Worm (Caenorhabditis elegans) whole organism, late embryonic: Measurements from ENCODE around the gene K09E2.2.

Experiments used
- C38D4.7 ChIP-seq: fragments of 200-800 bp; sonication (Bioruptor generic); optimal IDR thresholded peaks from 2 replicates; lab custom pipeline; 2018; ENCODE audit warnings: mild to moderate bottlenecking, missing genetic modification characterization, moderate library complexity, missing compliant biosample characterization
- K09A11.1 ChIP-seq: sonication (generic microtip); optimal IDR thresholded peaks from 2 replicates; lab custom pipeline; 2017; ENCODE audit warnings: antibody characterized with exemption, mild to moderate bottlenecking, missing genetic modification characterization, missing compliant biosample characterization; ENCODE audit not compliant: insufficient read depth
- Y22D7AL.16 ChIP-seq: sonication (generic microtip); optimal IDR thresholded peaks from 2 replicates; lab custom pipeline; 2016; ENCODE audit warnings: missing genetic modification characterization, missing compliant biosample characterization
- ahr-1 ChIP-seq: sonication (generic microtip); optimal IDR thresholded peaks from 2 replicates; lab custom pipeline; 2016; ENCODE audit warnings: missing genetic modification characterization, missing compliant biosample characterization
- ama-1 ChIP-seq: fragments of 150-350 bp; optimal IDR thresholded peaks from 2 replicates; lab custom pipeline; 2014
- ceh-14 ChIP-seq: sonication (generic microtip); optimal IDR thresholded peaks from 2 replicates; lab custom pipeline; 2016; ENCODE audit warnings: missing genotype, missing genetic modification characterization, missing compliant biosample characterization
- ceh-18 ChIP-seq: sonication (generic microtip); optimal IDR thresholded peaks from 2 replicates; lab custom pipeline; 2016; ENCODE audit warnings: missing genetic modification characterization, missing compliant biosample characterization
- ceh-2 ChIP-seq: sonication (generic microtip); optimal IDR thresholded peaks from 2 replicates; lab custom pipeline; 2016; ENCODE audit warnings: missing genotype, missing genetic modification characterization, missing compliant biosample characterization
- ceh-22 ChIP-seq: sonication (generic microtip); optimal IDR thresholded peaks from 2 replicates; lab custom pipeline; 2017; ENCODE audit warnings: missing biosample characterization, missing genetic modification characterization
- ceh-30 ChIP-seq: fragments of 150-350 bp; optimal IDR thresholded peaks from 2 replicates; lab custom pipeline; 2014; ENCODE audit warnings: missing biosample characterization, missing genetic modification characterization
- ceh-34 ChIP-seq: sonication (generic microtip); optimal IDR thresholded peaks from 2 replicates; lab custom pipeline; 2016; ENCODE audit warnings: mild to moderate bottlenecking, missing genetic modification characterization, missing compliant biosample characterization
- ceh-48 ChIP-seq: sonication (generic microtip); optimal IDR thresholded peaks from 2 replicates; lab custom pipeline; 2016; ENCODE audit warnings: missing genetic modification characterization, inconsistent platforms, missing compliant biosample characterization
- ceh-6 ChIP-seq: fragments of 200-800 bp; sonication (Bioruptor generic); optimal IDR thresholded peaks from 2 replicates; lab custom pipeline; 2018; ENCODE audit warnings: mild to moderate bottlenecking, missing genetic modification characterization, missing compliant biosample characterization
- ceh-9 ChIP-seq: sonication (generic microtip); optimal IDR thresholded peaks from 2 replicates; lab custom pipeline; 2016; ENCODE audit warnings: mild to moderate bottlenecking, missing genetic modification characterization, inconsistent platforms, missing compliant biosample characterization
- che-1 ChIP-seq: sonication (generic microtip); optimal IDR thresholded peaks from 2 replicates; lab custom pipeline; 2016; ENCODE audit warnings: mild to moderate bottlenecking, missing genetic modification characterization, missing compliant biosample characterization
- dve-1 ChIP-seq: sonication (generic microtip); optimal IDR thresholded peaks from 2 replicates; lab custom pipeline; 2017; ENCODE audit warnings: antibody characterized with exemption, mild to moderate bottlenecking, missing genetic modification characterization, missing compliant biosample characterization
- elt-4 ChIP-seq: sonication (generic microtip); optimal IDR thresholded peaks from 2 replicates; lab custom pipeline; 2016; ENCODE audit warnings: missing genetic modification characterization, missing compliant biosample characterization
- eyg-1 ChIP-seq: sonication (generic microtip); optimal IDR thresholded peaks from 2 replicates; lab custom pipeline; 2016; ENCODE audit warnings: missing genotype, missing genetic modification characterization, missing compliant biosample characterization
- fkh-6 ChIP-seq: sonication (generic microtip); optimal IDR thresholded peaks from 2 replicates; lab custom pipeline; 2016; ENCODE audit warnings: missing genetic modification characterization, missing compliant biosample characterization
- gmeb-2 ChIP-seq: sonication (generic microtip); optimal IDR thresholded peaks from 2 replicates; lab custom pipeline; 2016; ENCODE audit warnings: missing genetic modification characterization, inconsistent platforms, missing compliant biosample characterization
- hlh-13 ChIP-seq: fragments of 200-800 bp; sonication (Bioruptor generic); optimal IDR thresholded peaks from 2 replicates; lab custom pipeline; 2018; ENCODE audit warnings: mild to moderate bottlenecking, missing genetic modification characterization, missing compliant biosample characterization
- hlh-15 ChIP-seq: sonication (generic microtip); optimal IDR thresholded peaks from 2 replicates; lab custom pipeline; 2016; ENCODE audit warnings: missing genetic modification characterization, missing compliant biosample characterization
- hlh-30 ChIP-seq: sonication (generic microtip); optimal IDR thresholded peaks from 2 replicates; lab custom pipeline; 2017; ENCODE audit warnings: antibody characterized with exemption, missing genetic modification characterization, missing compliant biosample characterization; ENCODE audit not compliant: insufficient read depth
- lim-6 ChIP-seq: sonication (generic microtip); optimal IDR thresholded peaks from 2 replicates; lab custom pipeline; 2016; ENCODE audit warnings: missing genetic modification characterization, missing compliant biosample characterization
- lin-11 ChIP-seq: fragments of 200-800 bp; sonication (Bioruptor generic); optimal IDR thresholded peaks from 2 replicates; lab custom pipeline; 2018; ENCODE audit warnings: mild to moderate bottlenecking, missing genetic modification characterization, missing compliant biosample characterization
- madf-2 ChIP-seq: sonication (generic microtip); optimal IDR thresholded peaks from 2 replicates; lab custom pipeline; 2017; ENCODE audit warnings: missing genetic modification characterization, missing compliant biosample characterization
- nfya-1 ChIP-seq: sonication (generic microtip); optimal IDR thresholded peaks from 2 replicates; lab custom pipeline; 2017; ENCODE audit warnings: missing genetic modification characterization, mild to moderate bottlenecking, missing compliant biosample characterization, antibody characterized with exemption, moderate library complexity
- nhr-232 ChIP-seq: sonication (generic microtip); optimal IDR thresholded peaks from 2 replicates; lab custom pipeline; 2016; ENCODE audit warnings: missing genetic modification characterization, missing compliant biosample characterization
- odd-2 ChIP-seq: sonication (generic microtip); optimal IDR thresholded peaks from 2 replicates; lab custom pipeline; 2017; ENCODE audit warnings: antibody characterized with exemption, mild to moderate bottlenecking, missing genetic modification characterization, missing compliant biosample characterization
- pat-9 ChIP-seq: fragments of 200-800 bp; sonication (Bioruptor generic); optimal IDR thresholded peaks from 2 replicates; lab custom pipeline; 2018; ENCODE audit warnings: mild to moderate bottlenecking, missing genetic modification characterization, moderate library complexity, missing compliant biosample characterization
- pax-1 ChIP-seq: fragments of 150-350 bp; optimal IDR thresholded peaks from 2 replicates; lab custom pipeline; 2014; ENCODE audit warnings: missing biosample characterization, missing genetic modification characterization
- pha-4 ChIP-seq: fragments of 150-350 bp; optimal IDR thresholded peaks from 2 replicates; lab custom pipeline; 2018; ENCODE audit warnings: missing biosample characterization, missing genetic modification reagents, missing genetic modification characterization
- rnt-1 ChIP-seq: sonication (generic microtip); optimal IDR thresholded peaks from 2 replicates; lab custom pipeline; 2016; ENCODE audit warnings: missing genetic modification characterization, missing compliant biosample characterization
- sdc-2 ChIP-seq: sonication (generic microtip); optimal IDR thresholded peaks from 2 replicates; lab custom pipeline; 2016; ENCODE audit warnings: missing genotype, missing genetic modification characterization, missing compliant biosample characterization
- sox-2 ChIP-seq: fragments of 200-800 bp; sonication (Bioruptor generic); IDR thresholded peaks from 2 replicates; pipeline ENCODE4 v1.3.6; 2022; ENCODE audit warnings: missing genetic modification reagents, missing genetic modification characterization, missing compliant biosample characterization
- sox-4 ChIP-seq: sonication (generic microtip); optimal IDR thresholded peaks from 2 replicates; lab custom pipeline; 2017; ENCODE audit warnings: mild to moderate bottlenecking, missing genetic modification characterization, inconsistent platforms, missing compliant biosample characterization
- syd-9 ChIP-seq: sonication (generic microtip); optimal IDR thresholded peaks from 2 replicates; lab custom pipeline; 2016; ENCODE audit warnings: mild to moderate bottlenecking, missing genetic modification characterization, moderate library complexity, missing compliant biosample characterization
- tbx-2 ChIP-seq: sonication (generic microtip); optimal IDR thresholded peaks from 2 replicates; lab custom pipeline; 2016; ENCODE audit warnings: missing genetic modification characterization, missing compliant biosample characterization
- tbx-7 ChIP-seq: sonication (generic microtip); optimal IDR thresholded peaks from 2 replicates; lab custom pipeline; 2016; ENCODE audit warnings: missing genotype, missing genetic modification characterization, missing compliant biosample characterization
- ttx-3 ChIP-seq: sonication (generic microtip); optimal IDR thresholded peaks from 2 replicates; lab custom pipeline; 2016; ENCODE audit warnings: missing genetic modification reagents, missing genetic modification characterization, missing compliant biosample characterization
- unc-42 ChIP-seq: sonication (generic microtip); optimal IDR thresholded peaks from 2 replicates; lab custom pipeline; 2016; ENCODE audit warnings: missing genotype, missing genetic modification characterization, missing compliant biosample characterization
- unc-55 ChIP-seq: sonication (generic microtip); optimal IDR thresholded peaks from 2 replicates; lab custom pipeline; 2017; ENCODE audit warnings: missing biosample characterization, missing genetic modification reagents, missing genetic modification characterization
- unc-86 ChIP-seq: sonication (generic microtip); optimal IDR thresholded peaks from 2 replicates; lab custom pipeline; 2016; ENCODE audit warnings: missing genetic modification characterization, missing compliant biosample characterization
- zip-5 ChIP-seq: sonication (generic microtip); optimal IDR thresholded peaks from 2 replicates; lab custom pipeline; 2016; ENCODE audit warnings: missing genetic modification characterization, missing compliant biosample characterization

Gene K09E2.2

ce11 chrX:8672760-8673159 lies at the start of gene K09E2.2, which contains the start of gene K09E2.3:
Gene K09E2.2 (plus strand): TSS chrX:8673060.
Gene K09E2.3 (plus strand): TSS chrX:8673084.
- no peak for TF ChIP-seq pat-9 (tag; lab: Kevin White, UChicago)
- no peak for TF ChIP-seq hlh-30 (tag; lab: Kevin White, UChicago)
- TF ChIP-seq ama-1 (lab: Kevin White, UChicago), result no peak
- TF ChIP-seq nhr-232 (tag; lab: Kevin White, UChicago), result no peak
- no peak for TF ChIP-seq Y22D7AL.16
- TF ChIP-seq rnt-1 (tag; lab: Kevin White, UChicago), result no peak
- no peak for TF ChIP-seq ttx-3 (tag; lab: Kevin White, UChicago)

ce11 chrX:8623840-8624591 lies 48.8 kb upstream of the K09E2.2 start:
- TF ChIP-seq ceh-30 (tag; lab: Kevin White, UChicago) (no peak), rnt-1 (tag; lab: Kevin White, UChicago) (no peak), C38D4.7 (GFP tag; lab: Kevin White, UChicago) (peak; percentile 31), gmeb-2 (tag; lab: Kevin White, UChicago) (no peak), ceh-22 (tag; lab: Kevin White, UChicago) (no peak), ceh-6 (peak; percentile 16), pha-4 (no peak)
- TF ChIP-seq, all 69 proteins: peak for 2

ce11 chrX:8625090-8625489 lies 47.8 kb upstream of the K09E2.2 start, which contains the start of gene K01A12.3:
Gene K01A12.3 (minus strand): TSS chrX:8625190.
- TF ChIP-seq unc-86 (tag; lab: Kevin White, UChicago) (no peak), nfya-1 (tag; lab: Kevin White, UChicago) (no peak), lim-6 (tag; lab: Kevin White, UChicago) (no peak), lin-11 (no peak), sox-2 (no peak), pha-4 (no peak)

- TF ChIP-seq gmeb-2 (tag; lab: Kevin White, UChicago) (peak; percentile 69), ttx-3 (tag; lab: Kevin White, UChicago) (peak; percentile 48), dve-1 (tag; lab: Kevin White, UChicago) (no peak), ceh-34 (tag; lab: Kevin White, UChicago) (peak; percentile 32), sox-4 (tag; lab: Kevin White, UChicago) (peak; percentile 56), zip-5 (tag; lab: Kevin White, UChicago) (peak; percentile 38), hlh-13 (GFP tag; lab: Kevin White, UChicago) (peak; percentile 19), elt-4 (no peak), syd-9 (tag; lab: Kevin White, UChicago) (peak; percentile 27), che-1 (peak; percentile 1), ceh-9 (tag; lab: Kevin White, UChicago) (no peak), pax-1 (tag; lab: Kevin White, UChicago) (no peak), ama-1 (lab: Kevin White, UChicago) (no peak), ceh-48 (tag; lab: Kevin White, UChicago) (no peak), ahr-1 (tag; lab: Kevin White, UChicago) (no peak), ceh-2 (tag; lab: Kevin White, UChicago) (peak; percentile 10), C38D4.7 (GFP tag; lab: Kevin White, UChicago) (peak; percentile 68), eyg-1 (peak; percentile 9), lin-11 (peak; percentile 11), K09A11.1 (tag; lab: Kevin White, UChicago) (no peak), unc-42 (tag; lab: Kevin White, UChicago) (no peak), sdc-2 (tag; lab: Kevin White, UChicago) (no peak), odd-2 (tag; lab: Kevin White, UChicago) (no peak), ceh-18 (tag; lab: Kevin White, UChicago) (no peak), madf-2 (tag; lab: Kevin White, UChicago) (no peak), tbx-7 (tag; lab: Kevin White, UChicago) (no peak), lim-6 (tag; lab: Kevin White, UChicago) (no peak), unc-55 (GFP tag; lab: Kevin White, UChicago) (no peak), pha-4 (no peak), ceh-14 (no peak), fkh-6 (peak; percentile 63), ceh-22 (tag; lab: Kevin White, UChicago) (no peak), tbx-2 (peak; percentile 43), hlh-15 (tag; lab: Kevin White, UChicago) (peak; percentile 54), ceh-6 (peak; percentile 63)
Observed at ce11 chrX:8638679-8639184, 34.1 kb upstream of the K09E2.2 start.
